Worm (Caenorhabditis elegans) whole organism, L4/young adult: ENCODE results near the gene F59A1.13.

Source experiments
- W03F9.2 ChIP-seq: fragments of 150-350 bp; optimal IDR thresholded peaks from 2 replicates; lab custom pipeline; 2014; ENCODE audit warnings: missing biosample characterization, missing genetic modification characterization
- dao-5 ChIP-seq: sonication (generic microtip); optimal IDR thresholded peaks from 2 replicates; lab custom pipeline; 2016; ENCODE audit warnings: missing genotype, missing genetic modification characterization, moderate library complexity, missing compliant biosample characterization
- him-1 ChIP-seq: sonication (generic microtip); optimal IDR thresholded peaks from 2 replicates; lab custom pipeline; 2016; ENCODE audit warnings: missing genotype, missing genetic modification reagents, missing genetic modification characterization, missing compliant biosample characterization

F59A1.13 gene

DNA sequence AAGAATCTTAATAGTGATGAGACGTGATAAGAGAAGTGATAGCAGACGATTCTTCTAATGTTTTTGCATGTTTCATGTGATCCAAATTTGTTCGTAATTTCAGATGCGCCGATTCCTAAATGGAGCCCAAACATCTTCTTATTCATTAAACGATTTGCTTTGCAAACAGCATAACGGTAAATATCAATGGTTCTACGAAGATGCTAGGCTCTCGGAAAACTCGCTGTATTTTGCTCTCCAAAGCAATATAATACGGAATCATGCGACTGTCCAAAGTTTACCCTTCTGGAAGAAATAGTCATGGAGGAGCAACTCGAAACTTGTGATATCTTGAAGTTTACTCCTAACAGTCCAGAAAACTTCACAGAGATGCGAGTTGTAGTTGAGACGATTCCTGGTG is 15.0 kb upstream of the F59A1.13 start, which contains the start of gene W06D12.6:
Gene W06D12.6, plus strand, starts transcription at position 301 of the 400 bp plus-strand sequence.
- TF ChIP-seq dao-5 (no peak), W03F9.2 (tag; lab: Kevin White, UChicago) (no peak), him-1 (tag; lab: Kevin White, UChicago) (no peak)

ce11 chrV:17700728-17701262 is 10.0 kb upstream of the F59A1.13 start, which contains the start of the genes Y26G10.5 and srh-32:
TSS of gene Y26G10.5 (minus strand) at chrV:17700828.
TSS of gene srh-32 (plus strand) at chrV:17701212.
- TF ChIP-seq dao-5 (no peak), him-1 (tag; lab: Kevin White, UChicago) (no peak), W03F9.2 (tag; lab: Kevin White, UChicago) (no peak)

DNA sequence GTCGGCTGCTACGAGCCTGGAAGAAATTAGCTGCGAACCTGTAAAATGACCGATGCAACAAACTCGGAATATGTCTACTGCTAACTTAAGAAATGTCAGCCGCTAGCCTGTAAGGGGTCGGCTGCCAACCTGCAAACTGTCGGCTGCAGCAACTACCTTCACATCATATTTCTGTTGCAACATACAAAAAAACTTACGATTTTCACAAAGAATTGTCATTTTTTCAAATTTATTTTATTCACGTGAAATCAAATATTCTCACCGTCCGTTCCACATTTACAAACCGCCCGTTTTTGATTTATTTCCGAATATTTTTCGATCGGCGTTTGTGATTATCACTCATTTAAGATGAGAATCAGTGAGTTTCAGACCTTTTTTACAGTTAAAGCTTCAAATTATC is 8.8 kb upstream of the F59A1.13 start, which contains the start of gene Y26G10.6:
Gene Y26G10.6, plus strand, starts transcription at position 301 of the 400 bp plus-strand sequence.
- no peak for TF ChIP-seq W03F9.2 (tag; lab: Kevin White, UChicago)
- no peak for TF ChIP-seq him-1 (tag; lab: Kevin White, UChicago)
- TF ChIP-seq dao-5 = no peak

DNA sequence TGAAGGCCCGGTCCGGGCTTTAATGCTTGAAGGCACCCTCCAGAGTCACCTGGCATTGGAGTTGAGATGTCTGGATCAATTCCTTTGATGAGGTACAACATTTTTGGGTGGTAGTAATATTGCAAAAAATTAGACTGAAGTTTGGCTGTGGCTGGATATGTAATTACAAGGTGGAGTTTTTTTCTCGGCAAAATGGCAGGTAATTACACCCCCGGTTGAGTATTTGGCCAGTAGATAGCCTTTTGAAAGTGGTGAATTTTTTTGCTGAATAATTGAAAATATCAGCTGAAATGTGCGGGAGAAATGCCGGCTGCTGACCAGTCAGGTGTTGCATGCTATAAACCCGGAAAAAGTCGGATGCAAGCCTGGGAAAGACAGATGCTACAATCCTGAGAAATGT is 8.3 kb upstream of the F59A1.13 start, which contains the start of gene Y26G10.4:
Gene Y26G10.4, minus strand, starts transcription at position 101 of the 400 bp plus-strand sequence.
- TF ChIP-seq him-1 (tag; lab: Kevin White, UChicago) (no peak), dao-5 (no peak), W03F9.2 (tag; lab: Kevin White, UChicago) (no peak)

DNA sequence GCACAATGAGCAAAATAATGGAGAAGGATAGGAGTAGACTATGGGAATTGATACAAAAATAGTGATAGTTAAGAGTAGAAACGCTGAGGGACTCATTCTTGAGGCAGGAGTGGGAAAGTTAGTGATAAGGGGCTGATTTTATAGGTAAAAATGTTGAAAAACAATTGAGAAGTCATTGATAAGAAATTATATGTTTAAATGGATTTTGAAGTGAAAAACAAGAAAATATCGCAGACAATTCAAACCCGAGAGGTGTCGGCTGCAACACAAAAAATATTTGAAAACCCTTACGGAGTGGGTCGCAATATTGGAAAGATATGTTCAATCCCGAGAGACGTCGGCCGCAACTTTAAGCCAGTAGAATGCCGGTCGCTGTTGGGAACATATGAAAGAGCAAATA is 5.9 kb upstream of the F59A1.13 start, which contains the start of gene spp-29:
Gene spp-29, minus strand, starts transcription at position 101 of the 400 bp plus-strand sequence.
- TF ChIP-seq W03F9.2 (tag; lab: Kevin White, UChicago) (no peak), dao-5 (no peak), him-1 (tag; lab: Kevin White, UChicago) (no peak)

- TF ChIP-seq W03F9.2 (tag; lab: Kevin White, UChicago) = no peak
- TF ChIP-seq him-1 (tag; lab: Kevin White, UChicago) = no peak
- no peak for TF ChIP-seq dao-5
These were observed 5.0 kb upstream of the F59A1.13 start, which contains the start of gene Y26G10.1 for ce11 chrV:17695802-17696201. TSS of gene Y26G10.1 (minus strand) at chrV:17695902.

ce11 chrV:17694260-17694659 is 3.4 kb upstream of the F59A1.13 start:
- TF ChIP-seq him-1 (tag; lab: Kevin White, UChicago) (no peak), dao-5 (no peak), W03F9.2 (tag; lab: Kevin White, UChicago) (no peak)

DNA sequence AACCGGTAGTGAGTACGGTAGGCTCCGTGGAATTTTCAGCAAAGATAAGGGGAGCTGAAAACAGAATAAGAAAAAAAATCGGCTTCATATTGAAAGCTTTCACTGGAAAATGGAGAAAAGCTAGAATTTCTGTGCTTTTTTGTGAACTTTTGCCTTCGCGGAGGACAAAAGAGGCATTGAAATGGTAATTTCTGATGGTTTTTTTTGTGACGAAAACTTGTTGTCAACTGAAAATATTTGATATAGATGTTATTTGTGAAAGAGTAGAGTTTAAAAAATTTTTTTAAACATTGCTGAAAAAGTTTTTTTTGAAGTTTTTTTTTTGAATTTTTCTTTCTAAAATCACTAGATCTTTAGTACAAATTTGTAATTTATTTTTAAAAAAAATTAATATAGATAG is 4.0 kb downstream of the F59A1.13 start, which contains the start of gene F59A1.18:
Gene F59A1.18, minus strand, starts transcription at position 101 of the 400 bp plus-strand sequence.
- TF ChIP-seq W03F9.2 (tag; lab: Kevin White, UChicago) = no peak
- no peak for TF ChIP-seq dao-5
- no peak for TF ChIP-seq him-1 (tag; lab: Kevin White, UChicago)

DNA sequence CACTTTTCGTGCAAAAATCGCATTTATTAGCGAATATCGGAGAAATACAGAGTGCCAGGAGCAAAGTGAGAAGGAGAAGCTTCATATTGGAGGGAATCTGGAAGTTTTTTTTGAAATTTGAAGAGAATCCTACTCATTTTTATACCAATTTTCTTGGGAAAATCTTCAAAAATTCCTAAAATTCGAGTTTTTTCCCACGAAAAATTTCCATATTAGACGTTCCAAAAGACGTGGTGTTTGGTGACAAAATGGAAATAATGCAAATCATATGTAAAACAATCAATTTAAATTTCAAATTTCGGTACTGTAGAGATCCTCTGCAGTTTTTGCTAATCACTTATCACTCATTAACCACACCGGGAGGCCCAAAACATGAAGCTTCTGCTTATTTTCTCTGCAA is 6.0 kb downstream of the F59A1.13 start, which contains the start of the genes F59A1.16 and F59A1.6:
Gene F59A1.16, minus strand, starts transcription at position 101 of the 400 bp plus-strand sequence.
Gene F59A1.6, plus strand, starts transcription at position 285 of the 400 bp plus-strand sequence.
- no peak for TF ChIP-seq him-1 (tag; lab: Kevin White, UChicago)
- TF ChIP-seq W03F9.2 (tag; lab: Kevin White, UChicago) = no peak
- TF ChIP-seq dao-5 = no peak

- no peak for TF ChIP-seq dao-5
- no peak for TF ChIP-seq him-1 (tag; lab: Kevin White, UChicago)
- no peak for TF ChIP-seq W03F9.2 (tag; lab: Kevin White, UChicago)
These were observed 7.1 kb downstream of the F59A1.13 start, which contains the start of gene F59A1.15 for ce11 chrV:17683763-17684162. TSS of gene F59A1.15 (minus strand) at chrV:17683863.

- TF ChIP-seq W03F9.2 (tag; lab: Kevin White, UChicago) (no peak), him-1 (tag; lab: Kevin White, UChicago) (no peak), dao-5 (no peak)
These were observed 7.5 kb downstream of the F59A1.13 start for ce11 chrV:17683290-17683689.

DNA sequence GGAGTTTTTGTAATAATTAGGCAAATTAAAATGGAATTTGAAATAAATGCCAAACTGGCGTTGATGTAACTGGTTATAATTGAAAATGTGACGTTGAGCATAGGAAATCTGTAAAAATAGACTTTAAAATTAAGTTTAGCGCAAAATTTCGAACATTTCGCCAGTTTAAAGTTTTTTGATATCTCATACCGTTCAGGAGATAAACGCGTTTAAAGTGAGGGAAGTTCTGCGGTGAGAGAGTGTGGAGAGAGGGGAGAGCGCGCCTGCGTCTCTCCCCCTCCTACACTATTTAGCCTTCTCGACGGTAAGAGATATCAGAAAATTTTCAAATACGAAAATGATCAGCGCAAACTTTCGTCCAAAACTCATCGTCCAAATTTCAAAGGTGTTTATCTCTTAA is 14.3 kb downstream of the F59A1.13 start, which contains the start of gene str-92:
Gene str-92, minus strand, starts transcription at position 101 of the 400 bp plus-strand sequence.
- TF ChIP-seq W03F9.2 (tag; lab: Kevin White, UChicago) (no peak), dao-5 (no peak), him-1 (tag; lab: Kevin White, UChicago) (no peak)

DNA sequence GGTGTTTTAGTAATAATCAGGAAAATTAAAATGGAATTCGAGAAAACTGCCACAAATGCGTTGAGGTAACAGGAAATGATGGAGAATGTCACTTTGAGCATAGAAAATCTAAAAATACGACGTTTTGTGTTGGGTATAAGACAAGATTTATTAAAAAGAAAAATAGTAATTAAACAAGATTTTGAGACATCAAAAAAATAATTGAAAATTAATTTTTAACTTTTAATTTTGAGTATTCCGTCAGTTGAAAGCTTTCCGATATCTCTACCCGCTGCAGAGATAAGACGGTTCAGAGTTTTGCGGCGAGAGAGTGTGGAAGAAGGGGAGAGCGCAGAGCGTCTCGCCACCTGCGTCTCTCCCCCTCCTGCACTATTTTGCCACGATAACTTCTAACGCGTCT is 17.5 kb downstream of the F59A1.13 start, which contains the start of gene str-93:
Gene str-93, minus strand, starts transcription at position 101 of the 400 bp plus-strand sequence.
- TF ChIP-seq him-1 (tag; lab: Kevin White, UChicago) = no peak
- TF ChIP-seq dao-5 = no peak

- no peak for TF ChIP-seq him-1 (tag; lab: Kevin White, UChicago)
- no peak for TF ChIP-seq dao-5
- TF ChIP-seq W03F9.2 (tag; lab: Kevin White, UChicago) = no peak
These were observed 22.3 kb downstream of the F59A1.13 start, which contains the start of gene str-89 for ce11 chrV:17668531-17668930. TSS of gene str-89 (plus strand) at chrV:17668831.
